Fruit fly (Drosophila melanogaster) whole organism, embryonic: ENCODE measurements around the gene mRpL49.

ENCODE experiments used
- B-H2 ChIP-seq: fragments of 200-800 bp; sonication (Bioruptor generic); optimal IDR thresholded peaks from 2 replicates; lab custom pipeline; 2018; ENCODE audit warnings: missing biosample characterization, mild to moderate bottlenecking, missing genetic modification characterization
- Bteb2 ChIP-seq: fragments of 200-800 bp; sonication (Bioruptor generic); optimal IDR thresholded peaks from 2 replicates; lab custom pipeline; 2016; ENCODE audit warnings: missing biosample characterization, missing genetic modification characterization
- CG10209 ChIP-seq: fragments of 200-800 bp; sonication (Bioruptor generic); optimal IDR thresholded peaks from 3 replicates; lab custom pipeline; 2017; ENCODE audit warnings: missing biosample characterization, mild to moderate bottlenecking, missing genetic modification characterization, missing genetic modification reagents
- CG10267 ChIP-seq: fragments of 200-800 bp; sonication (Bioruptor generic); optimal IDR thresholded peaks from 2 replicates; lab custom pipeline; 2018; ENCODE audit warnings: missing biosample characterization, mild to moderate bottlenecking, missing genetic modification characterization, moderate library complexity
- CG10959 ChIP-seq: fragments of 200-800 bp; sonication (Bioruptor generic); IDR thresholded peaks from 2 replicates; pipeline ENCODE4 v1.3.6; 2022; ENCODE audit warnings: missing biosample characterization, missing genetic modification characterization
- CG11247 ChIP-seq: fragments of 200-800 bp; sonication (Bioruptor generic); IDR thresholded peaks from 2 replicates; pipeline ENCODE4 v1.3.6; 2022; ENCODE audit warnings: missing biosample characterization, missing genetic modification characterization
- CG11695 ChIP-seq: fragments of 200-800 bp; sonication (Bioruptor generic); IDR thresholded peaks from 3 replicates; pipeline ENCODE4 v1.3.6; 2022; ENCODE audit warnings: missing biosample characterization, missing genetic modification characterization
- CG11696 ChIP-seq: fragments of 200-800 bp; sonication (Bioruptor generic); IDR thresholded peaks from 2 replicates; pipeline ENCODE4 v1.3.6; 2022; ENCODE audit warnings: missing biosample characterization, missing genetic modification characterization
- CG13624 ChIP-seq: fragments of 200-800 bp; sonication (Bioruptor generic); optimal IDR thresholded peaks from 2 replicates; lab custom pipeline; 2016; ENCODE audit warnings: missing biosample characterization, missing genetic modification characterization
- CG14667 ChIP-seq: fragments of 200-800 bp; sonication (Bioruptor generic); IDR thresholded peaks from 2 replicates; pipeline ENCODE4 v1.3.6; 2022; ENCODE audit warnings: missing biosample characterization, missing genetic modification characterization
- CG15073 ChIP-seq: fragments of 200-800 bp; sonication (Bioruptor generic); optimal IDR thresholded peaks from 2 replicates; lab custom pipeline; 2016; ENCODE audit warnings: missing biosample characterization, missing genetic modification characterization
- CG18599 ChIP-seq: fragments of 200-800 bp; sonication (Bioruptor generic); optimal IDR thresholded peaks from 3 replicates; lab custom pipeline; 2017; ENCODE audit warnings: missing biosample characterization, missing genetic modification characterization, mild to moderate bottlenecking, moderate library complexity, missing genetic modification reagents
- CG2116 ChIP-seq: fragments of 200-800 bp; sonication (Bioruptor generic); optimal IDR thresholded peaks from 3 replicates; lab custom pipeline; 2018; ENCODE audit warnings: missing biosample characterization, mild to moderate bottlenecking, missing genetic modification characterization
- CG2120 ChIP-seq: fragments of 200-800 bp; sonication (Bioruptor generic); optimal IDR thresholded peaks from 3 replicates; lab custom pipeline; 2016; ENCODE audit warnings: missing biosample characterization, missing genetic modification characterization
- CG30020 ChIP-seq: fragments of 200-800 bp; optimal IDR thresholded peaks from 2 replicates; lab custom pipeline; 2019; ENCODE audit warnings: missing biosample characterization, mild to moderate bottlenecking, missing genetic modification characterization, moderate library complexity
- CG31224 ChIP-seq: fragments of 200-800 bp; sonication (Bioruptor generic); IDR thresholded peaks from 2 replicates; pipeline ENCODE4 v1.3.6; 2022; ENCODE audit warnings: missing biosample characterization, missing genetic modification characterization
- CG31365 ChIP-seq: fragments of 200-800 bp; sonication (Bioruptor generic); optimal IDR thresholded peaks from 2 replicates; lab custom pipeline; 2018; ENCODE audit warnings: missing biosample characterization, mild to moderate bottlenecking, missing genetic modification characterization
- CG33213 ChIP-seq: fragments of 200-800 bp; sonication (Bioruptor generic); optimal IDR thresholded peaks from 3 replicates; lab custom pipeline; 2016; ENCODE audit warnings: missing biosample characterization, missing genetic modification characterization
- CG4360 ChIP-seq: fragments of 200-800 bp; sonication (Bioruptor generic); IDR thresholded peaks from 2 replicates; pipeline ENCODE4 v1.3.6; 2022; ENCODE audit warnings: missing biosample characterization, missing genetic modification characterization
- CG6689 ChIP-seq: fragments of 200-800 bp; sonication (Bioruptor generic); IDR thresholded peaks from 2 replicates; pipeline ENCODE4 v1.3.6; 2022; ENCODE audit warnings: missing biosample characterization, missing genetic modification characterization
- CG9876 ChIP-seq: fragments of 200-800 bp; sonication (Bioruptor generic); optimal IDR thresholded peaks from 2 replicates; lab custom pipeline; 2016; ENCODE audit warnings: missing biosample characterization, missing genetic modification characterization
- D19A ChIP-seq: fragments of 200-800 bp; optimal IDR thresholded peaks from 3 replicates; lab custom pipeline; 2019; ENCODE audit warnings: missing biosample characterization, mild to moderate bottlenecking, missing genetic modification characterization, moderate library complexity
- Dll ChIP-seq: fragments of 200-800 bp; sonication (Bioruptor generic); IDR thresholded peaks from 4 replicates; pipeline ENCODE4 v1.3.6; 2022; ENCODE audit warnings: missing biosample characterization, missing genetic modification characterization; ENCODE audit not compliant: partially characterized antibody
- Ets97D ChIP-seq: fragments of 200-800 bp; sonication (Bioruptor generic); optimal IDR thresholded peaks from 3 replicates; lab custom pipeline; 2016; ENCODE audit warnings: missing biosample characterization, missing genetic modification characterization
- HHEX ChIP-seq: fragments of 200-800 bp; sonication (Bioruptor generic); optimal IDR thresholded peaks from 3 replicates; lab custom pipeline; 2017; ENCODE audit warnings: missing biosample characterization, mild to moderate bottlenecking, missing genetic modification characterization, missing genetic modification reagents
- HLH3B ChIP-seq: fragments of 200-800 bp; sonication (Bioruptor generic); IDR thresholded peaks from 2 replicates; pipeline ENCODE4 v1.3.6; 2022; ENCODE audit warnings: missing biosample characterization, missing genetic modification characterization
- HLH54F ChIP-seq: fragments of 200-800 bp; sonication (Bioruptor generic); optimal IDR thresholded peaks from 3 replicates; lab custom pipeline; 2016; ENCODE audit warnings: missing biosample characterization, missing genetic modification characterization
- HmgD ChIP-seq: fragments of 200-800 bp; sonication (Bioruptor generic); optimal IDR thresholded peaks from 3 replicates; lab custom pipeline; 2016; ENCODE audit warnings: missing biosample characterization, missing genetic modification characterization
- Hmr ChIP-seq: fragments of 200-800 bp; sonication (Bioruptor generic); optimal IDR thresholded peaks from 3 replicates; lab custom pipeline; 2017; ENCODE audit warnings: mild to moderate bottlenecking, missing biosample characterization, missing genetic modification reagents, missing genetic modification characterization
- Lhr ChIP-seq: fragments of 200-800 bp; sonication (Bioruptor generic); optimal IDR thresholded peaks from 3 replicates; lab custom pipeline; 2017; ENCODE audit warnings: mild to moderate bottlenecking, missing biosample characterization, missing genetic modification reagents, missing genetic modification characterization
- MBD-R2 ChIP-seq: fragments of 200-800 bp; sonication (Bioruptor generic); IDR thresholded peaks from 2 replicates; pipeline ENCODE4 v1.3.6; 2022; ENCODE audit warnings: missing biosample characterization, missing genetic modification characterization
- MTF-1 ChIP-seq: fragments of 200-800 bp; sonication (Bioruptor generic); optimal IDR thresholded peaks from 2 replicates; lab custom pipeline; 2018; ENCODE audit warnings: missing biosample characterization, mild to moderate bottlenecking, missing genetic modification characterization, borderline replicate concordance
- Scr ChIP-seq: fragments of 200-800 bp; sonication (Bioruptor generic); IDR thresholded peaks from 2 replicates; pipeline ENCODE4 v1.3.6; 2022; ENCODE audit warnings: missing biosample characterization, missing genetic modification characterization; ENCODE audit not compliant: partially characterized antibody
- Xrp1 ChIP-seq: fragments of 200-800 bp; sonication (Bioruptor generic); IDR thresholded peaks from 2 replicates; pipeline ENCODE4 v1.3.6; 2022; ENCODE audit warnings: missing biosample characterization, missing genetic modification characterization
- az2 ChIP-seq: fragments of 200-800 bp; sonication (Bioruptor generic); optimal IDR thresholded peaks from 3 replicates; lab custom pipeline; 2016; ENCODE audit warnings: missing biosample characterization, missing genetic modification characterization
- chif ChIP-seq, 2 experiments: fragments of 200-800 bp; sonication (Bioruptor generic); optimal IDR thresholded peaks; 3 replicates each; lab custom pipeline; 2016; ENCODE audit warnings: missing biosample characterization in 2 of 2, missing genetic modification characterization in 2 of 2
- crp ChIP-seq, 2 experiments: fragments of 200-800 bp; sonication (Bioruptor generic); optimal IDR thresholded peaks; 2 replicates in 1 of 2; 3 replicates in 1 of 2; lab custom pipeline; 2017; ENCODE audit warnings: missing biosample characterization in 2 of 2, missing genetic modification characterization in 2 of 2, mild to moderate bottlenecking in 1 of 2, moderate library complexity in 1 of 2
- gsb-n ChIP-seq: fragments of 200-800 bp; sonication (Bioruptor generic); optimal IDR thresholded peaks from 3 replicates; lab custom pipeline; 2018; ENCODE audit warnings: missing biosample characterization, mild to moderate bottlenecking, missing genetic modification characterization
- kay ChIP-seq: fragments of 200-800 bp; sonication (Bioruptor generic); optimal IDR thresholded peaks from 2 replicates; lab custom pipeline; 2016; ENCODE audit warnings: missing biosample characterization, missing genetic modification characterization
- org-1 ChIP-seq: fragments of 200-800 bp; sonication (Bioruptor generic); optimal IDR thresholded peaks from 2 replicates; lab custom pipeline; 2017; ENCODE audit warnings: missing biosample characterization, missing genetic modification characterization
- pzg ChIP-seq: fragments of 200-800 bp; sonication (Bioruptor generic); optimal IDR thresholded peaks from 3 replicates; lab custom pipeline; 2018; ENCODE audit warnings: missing biosample characterization, mild to moderate bottlenecking, missing genetic modification characterization, moderate library complexity
- sd ChIP-seq: fragments of 200-800 bp; sonication (Bioruptor generic); optimal IDR thresholded peaks from 3 replicates; lab custom pipeline; 2018; ENCODE audit warnings: missing biosample characterization, mild to moderate bottlenecking, missing genetic modification characterization, moderate library complexity
- sens ChIP-seq: fragments of 200-800 bp; sonication (Bioruptor generic); peaks from one replicate; lab custom pipeline; 2016; ENCODE audit warnings: missing biosample characterization, missing genetic modification characterization
- sna ChIP-seq: fragments of 200-800 bp; sonication (Bioruptor generic); IDR thresholded peaks from 2 replicates; pipeline ENCODE4 v1.3.6; 2022; ENCODE audit warnings: missing biosample characterization, missing genetic modification characterization; ENCODE audit not compliant: partially characterized antibody
- stwl ChIP-seq: fragments of 200-800 bp; sonication (Bioruptor generic); optimal IDR thresholded peaks from 3 replicates; lab custom pipeline; 2018; ENCODE audit warnings: missing biosample characterization, mild to moderate bottlenecking, missing genetic modification characterization, moderate library complexity
- tll ChIP-seq, 2 experiments: fragments of 200-800 bp in 1 of 2; fragments of >200 bp in 1 of 2; sonication (Bioruptor generic) in 1 of 2; optimal IDR thresholded peaks; 2 replicates each; lab custom pipeline; 2017 to 2019; ENCODE audit warnings: missing biosample characterization in 2 of 2, missing genetic modification characterization in 2 of 2, mild to moderate bottlenecking in 1 of 2, moderate library complexity in 1 of 2
- trh ChIP-seq: fragments of 200-800 bp; sonication (Bioruptor generic); optimal IDR thresholded peaks from 2 replicates; lab custom pipeline; 2016; ENCODE audit warnings: missing biosample characterization, missing genetic modification characterization
- unc-4 ChIP-seq: fragments of 200-800 bp; sonication (Bioruptor generic); IDR thresholded peaks from 2 replicates; pipeline ENCODE4 v1.3.6; 2022; ENCODE audit warnings: missing biosample characterization, missing genetic modification characterization; ENCODE audit not compliant: partially characterized antibody
- vnd ChIP-seq: fragments of 200-800 bp; sonication (Bioruptor generic); IDR thresholded peaks from 3 replicates; pipeline ENCODE4 v1.3.6; 2022; ENCODE audit warnings: missing biosample characterization, missing genetic modification characterization; ENCODE audit not compliant: partially characterized antibody
- wor ChIP-seq: fragments of 200-800 bp; sonication (Bioruptor generic); IDR thresholded peaks from 2 replicates; pipeline ENCODE4 v1.3.6; 2022; ENCODE audit warnings: missing biosample characterization, missing genetic modification characterization

mRpL49 gene

DNA sequence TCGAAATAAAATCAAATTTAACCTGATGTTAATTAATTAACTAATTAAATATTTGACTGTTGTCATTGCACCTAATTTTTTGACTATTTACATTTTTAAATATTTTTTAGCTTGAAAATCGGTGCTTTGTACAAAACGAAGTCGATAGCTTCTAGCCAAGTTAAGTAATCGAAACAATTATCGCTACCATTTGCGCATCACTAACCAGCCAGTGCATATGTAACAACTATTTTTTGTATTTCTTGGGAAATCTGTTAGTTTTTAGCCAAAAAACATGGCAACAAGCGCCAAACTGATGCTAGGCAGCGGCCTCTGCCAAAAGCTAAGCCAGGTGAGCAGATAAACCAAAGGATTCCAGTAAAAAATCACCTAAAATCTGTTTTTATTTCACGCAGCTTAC lies at the start of gene mRpL49:
TSS of gene mRpL49 (plus strand) at position 192 of the 400 bp plus-strand sequence.
- TF ChIP-seq CG18599 (GFP tag; lab: Kevin White, UChicago): no peak
- no peak for TF ChIP-seq CG6689
- no peak for TF ChIP-seq Bteb2 (GFP tag; lab: Kevin White, UChicago)
- no peak for TF ChIP-seq HLH54F (GFP tag; lab: Kevin White, UChicago)
- peak; percentile 16 for TF ChIP-seq CG30020 (tag; lab: Kevin White, UChicago)
- no peak for TF ChIP-seq CG14667 (GFP tag; lab: Robert Waterston, UW)
- peak; percentile 21; the same call in 1 of the 4 replicates for TF ChIP-seq Dll
- TF ChIP-seq CG2116 (GFP tag; lab: Kevin White, UChicago): no peak
- peak; percentile 34 for TF ChIP-seq pzg (GFP tag; lab: Kevin White, UChicago)
- TF ChIP-seq sd: no peak
- TF ChIP-seq CG15073: no peak
- no peak for TF ChIP-seq CG11247
- no peak for TF ChIP-seq CG31365
- 0 out of 3 replicates have a peak, but pooled peaks have one; percentile 28 for TF ChIP-seq vnd (GFP tag; lab: Robert Waterston, UW)
- TF ChIP-seq CG11696 (GFP tag; lab: Robert Waterston, UW): no peak
- TF ChIP-seq B-H2 (GFP tag; lab: Kevin White, UChicago): no peak
- TF ChIP-seq tll (GFP tag; optimal IDR thresholded peaks at IDR 0.05; lab: Kevin White, UChicago): no peak
- peak; percentile 15 for TF ChIP-seq stwl
- TF ChIP-seq CG13624 (GFP tag; lab: Kevin White, UChicago): no peak
- peak; percentile 17 for TF ChIP-seq CG10267
- peak in 1 of 2 experiments; percentile 53 for TF ChIP-seq crp (GFP tag; optimal IDR thresholded peaks at IDR 0.05; lab: Kevin White, UChicago)
- TF ChIP-seq kay (GFP tag; lab: Kevin White, UChicago): no peak
- peak; percentile 54 for TF ChIP-seq sens (GFP tag; lab: Kevin White, UChicago)
- no peak for TF ChIP-seq D19A (tag; lab: Kevin White, UChicago)
- TF ChIP-seq CG4360 (GFP tag; lab: Robert Waterston, UW): no peak
- no peak for TF ChIP-seq chif (GFP tag; optimal IDR thresholded peaks at IDR 0.05; lab: Kevin White, UChicago)
- TF ChIP-seq Hmr (GFP tag; lab: Kevin White, UChicago): no peak
- no peak for TF ChIP-seq CG2120 (GFP tag; lab: Kevin White, UChicago)
- no peak for TF ChIP-seq Ets97D (GFP tag; lab: Kevin White, UChicago)
- TF ChIP-seq MBD-R2: peak; percentile 53; the same call in 1 of the 2 replicates
- no peak for TF ChIP-seq MTF-1 (GFP tag; lab: Kevin White, UChicago)
- no peak for TF ChIP-seq CG9876 (GFP tag; lab: Kevin White, UChicago)
- TF ChIP-seq HHEX: no peak
- no peak for TF ChIP-seq CG31224 (GFP tag; lab: Robert Waterston, UW)
- TF ChIP-seq Xrp1 (GFP tag; lab: Robert Waterston, UW): no peak
- 0 out of 2 replicates have a peak, but pooled peaks have one; percentile 27 for TF ChIP-seq Scr (GFP tag; lab: Robert Waterston, UW)
- no peak for TF ChIP-seq unc-4 (GFP tag; lab: Robert Waterston, UW)
- TF ChIP-seq org-1 (GFP tag; lab: Kevin White, UChicago): no peak
- TF ChIP-seq wor (GFP tag; lab: Robert Waterston, UW): no peak
- no peak for TF ChIP-seq trh (GFP tag; lab: Kevin White, UChicago)
- TF ChIP-seq Lhr (GFP tag; lab: Kevin White, UChicago): no peak
- TF ChIP-seq az2 (GFP tag; lab: Kevin White, UChicago): no peak
- no peak for TF ChIP-seq CG33213
- TF ChIP-seq CG10209 (GFP tag; lab: Kevin White, UChicago): no peak
- no peak for TF ChIP-seq HmgD (GFP tag; lab: Kevin White, UChicago)
- TF ChIP-seq CG10959 (GFP tag; lab: Robert Waterston, UW): no peak
- no peak for TF ChIP-seq CG11695 (GFP tag; lab: Robert Waterston, UW)
- no peak for TF ChIP-seq gsb-n
- no peak for TF ChIP-seq sna (GFP tag; lab: Robert Waterston, UW)
- no peak for TF ChIP-seq HLH3B (GFP tag; lab: Robert Waterston, UW)
